Fruit fly (Drosophila melanogaster) whole organism, pupa: ENCODE measurements around the gene Alp10.

Source experiments
- CG10348 ChIP-seq: fragments of 200-800 bp; sonication (Bioruptor generic); IDR thresholded peaks from 2 replicates; pipeline ENCODE4 v1.3.6; 2022; ENCODE audit warnings: missing biosample characterization, missing genetic modification characterization
- CG12605 ChIP-seq: fragments of 200-800 bp; sonication (Bioruptor generic); IDR thresholded peaks from 2 replicates; pipeline ENCODE4 v1.3.6; 2022; ENCODE audit warnings: missing biosample characterization, missing genetic modification characterization
- CG13204 ChIP-seq: fragments of 200-800 bp; sonication (Bioruptor generic); optimal IDR thresholded peaks from 2 replicates; lab custom pipeline; 2018; ENCODE audit warnings: missing biosample characterization, mild to moderate bottlenecking, missing genetic modification characterization, moderate library complexity
- CG14655 ChIP-seq: fragments of 200-800 bp; sonication (Bioruptor generic); optimal IDR thresholded peaks from 3 replicates; lab custom pipeline; 2017; ENCODE audit warnings: mild to moderate bottlenecking, missing biosample characterization, missing genetic modification reagents, missing genetic modification characterization
- CG15710 ChIP-seq: fragments of 200-800 bp; sonication (Bioruptor generic); optimal IDR thresholded peaks from 2 replicates; lab custom pipeline; 2018; ENCODE audit warnings: missing biosample characterization, mild to moderate bottlenecking, missing genetic modification characterization, moderate library complexity
- CG17806 ChIP-seq: fragments of 200-800 bp; sonication (Bioruptor generic); optimal IDR thresholded peaks from 2 replicates; lab custom pipeline; 2018; ENCODE audit warnings: missing biosample characterization, mild to moderate bottlenecking, missing genetic modification characterization, moderate library complexity
- CG32121 ChIP-seq: fragments of 200-800 bp; sonication (Bioruptor generic); IDR thresholded peaks from 2 replicates; pipeline ENCODE4 v1.3.6; 2022; ENCODE audit warnings: missing biosample characterization, missing genetic modification characterization
- CG34367 ChIP-seq: fragments of 200-800 bp; sonication (Bioruptor generic); optimal IDR thresholded peaks from 2 replicates; lab custom pipeline; 2018; ENCODE audit warnings: missing biosample characterization, mild to moderate bottlenecking, missing genetic modification characterization
- CG4496 ChIP-seq: fragments of 200-800 bp; sonication (Bioruptor generic); IDR thresholded peaks from 3 replicates; pipeline ENCODE4 v1.3.6; 2022; ENCODE audit warnings: missing biosample characterization, missing genetic modification characterization
- CG8159 ChIP-seq: fragments of 200-800 bp; sonication (Bioruptor generic); optimal IDR thresholded peaks from 3 replicates; lab custom pipeline; 2018; ENCODE audit warnings: missing biosample characterization, mild to moderate bottlenecking, missing genetic modification characterization, moderate library complexity
- CG8301 ChIP-seq: fragments of 200-800 bp; sonication (Bioruptor generic); optimal IDR thresholded peaks from 2 replicates; lab custom pipeline; 2018; ENCODE audit warnings: missing biosample characterization, mild to moderate bottlenecking, missing genetic modification characterization
- CG9948 ChIP-seq: fragments of 200-800 bp; sonication (Bioruptor generic); optimal IDR thresholded peaks from 2 replicates; lab custom pipeline; 2018; ENCODE audit warnings: missing biosample characterization, mild to moderate bottlenecking, missing genetic modification characterization, moderate library complexity
- D1 ChIP-seq: fragments of 200-800 bp; sonication (Bioruptor generic); optimal IDR thresholded peaks from 2 replicates; lab custom pipeline; 2018; ENCODE audit warnings: missing biosample characterization, mild to moderate bottlenecking, missing genetic modification characterization, moderate library complexity
- EcR ChIP-seq: fragments of 200-800 bp; sonication (Bioruptor generic); optimal IDR thresholded peaks from 3 replicates; lab custom pipeline; 2019; ENCODE audit warnings: missing biosample characterization, missing genetic modification characterization, mild to moderate bottlenecking, moderate library complexity, missing genetic modification reagents
- Ets98B ChIP-seq: fragments of 200-800 bp; sonication (Bioruptor generic); IDR thresholded peaks from 2 replicates; pipeline ENCODE4 v1.3.6; 2022; ENCODE audit warnings: missing biosample characterization, missing genetic modification characterization
- Pif1A ChIP-seq: fragments of 200-800 bp; sonication (Bioruptor generic); optimal IDR thresholded peaks from 3 replicates; lab custom pipeline; 2016; ENCODE audit warnings: missing biosample characterization, missing genetic modification characterization
- Pif1B ChIP-seq: fragments of 200-800 bp; sonication (Bioruptor generic); optimal IDR thresholded peaks from 3 replicates; lab custom pipeline; 2016; ENCODE audit warnings: missing biosample characterization, missing genetic modification characterization
- Snoo ChIP-seq: fragments of 200-800 bp; sonication (Bioruptor generic); optimal IDR thresholded peaks from 3 replicates; lab custom pipeline; 2017; ENCODE audit warnings: missing biosample characterization, mild to moderate bottlenecking, missing genetic modification characterization, inconsistent platforms
- fd96Ca ChIP-seq: fragments of 200-800 bp; sonication (Bioruptor generic); IDR thresholded peaks from 3 replicates; pipeline ENCODE4 v1.3.6; 2022; ENCODE audit warnings: missing biosample characterization, missing genetic modification characterization
- gl ChIP-seq: fragments of 200-800 bp; sonication (Bioruptor generic); optimal IDR thresholded peaks from 2 replicates; lab custom pipeline; 2018; ENCODE audit warnings: missing biosample characterization, mild to moderate bottlenecking, missing genetic modification characterization
- rn ChIP-seq: fragments of 200-800 bp; sonication (Bioruptor generic); IDR thresholded peaks from 2 replicates; pipeline ENCODE4 v1.3.6; 2022; ENCODE audit warnings: missing biosample characterization, missing genetic modification characterization

Gene Alp10

DNA sequence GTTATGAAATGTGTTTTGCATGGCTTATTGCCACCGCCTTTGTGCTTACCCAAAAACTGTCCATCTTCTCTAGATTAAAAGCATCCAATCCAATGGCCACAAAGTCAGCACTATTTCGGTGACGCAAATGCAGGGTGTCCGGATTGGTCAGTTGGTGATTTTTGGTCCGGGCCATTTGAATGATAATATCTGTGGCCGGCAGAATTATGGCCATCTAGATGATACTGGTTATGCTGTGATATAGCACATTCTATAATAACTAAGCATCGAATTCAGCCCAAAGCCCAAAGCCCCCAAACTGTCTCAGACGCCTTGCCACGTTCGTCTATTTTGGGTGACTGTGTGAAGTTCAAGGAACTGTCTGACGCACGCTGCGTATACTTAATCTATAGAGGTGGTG, 38.9 kb downstream of the Alp10 start:
- TF ChIP-seq CG17806 (tag; lab: Kevin White, UChicago): no peak
- no peak for TF ChIP-seq rn (GFP tag; lab: Robert Waterston, UW)
- no peak for TF ChIP-seq CG14655
- no peak for TF ChIP-seq gl (tag; lab: Kevin White, UChicago)
- TF ChIP-seq CG8159 (tag; lab: Kevin White, UChicago): no peak
- TF ChIP-seq, all 21 proteins: peak for 0

DNA sequence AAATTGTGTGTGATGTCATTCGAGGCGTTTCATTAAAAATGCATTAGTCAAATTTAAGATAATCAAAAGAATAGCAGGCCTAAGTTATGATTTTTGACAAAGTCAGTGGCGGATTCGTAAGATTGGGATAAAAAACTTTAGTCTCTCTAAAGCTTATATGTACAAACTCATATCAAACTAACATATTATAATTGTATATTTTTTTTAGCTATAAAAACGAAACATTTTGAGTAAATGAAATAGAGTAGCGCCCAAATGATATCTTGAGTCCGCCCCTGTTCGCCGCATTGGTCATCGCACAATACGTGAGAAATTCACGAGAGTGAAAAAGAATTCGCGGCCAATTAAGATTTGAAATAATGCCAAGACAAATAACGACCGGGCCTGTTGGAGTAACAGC, 40.7 kb downstream of the Alp10 start:
- TF ChIP-seq CG13204 (GFP tag; lab: Kevin White, UChicago) (no peak), CG15710 (tag; lab: Kevin White, UChicago) (peak; percentile 48), D1 (tag; lab: Kevin White, UChicago) (no peak), Pif1A (GFP tag; lab: Kevin White, UChicago) (no peak), fd96Ca (GFP tag; lab: Robert Waterston, UW) (no peak), CG34367 (tag; lab: Kevin White, UChicago) (peak; percentile 1), Pif1B (GFP tag; lab: Kevin White, UChicago) (peak; percentile 56), gl (tag; lab: Kevin White, UChicago) (no peak), CG10348 (GFP tag; lab: Robert Waterston, UW) (no peak), CG8301 (tag; lab: Kevin White, UChicago) (no peak), CG9948 (peak; percentile 27), EcR (GFP tag; lab: Kevin White, UChicago) (no peak), CG17806 (tag; lab: Kevin White, UChicago) (peak; percentile 38), CG32121 (no peak; the same call in 1 of the 2 replicates), CG12605 (GFP tag; lab: Robert Waterston, UW) (no peak), CG8159 (tag; lab: Kevin White, UChicago) (no peak), Snoo (tag; lab: Kevin White, UChicago) (peak; percentile 54), CG4496 (GFP tag; lab: Robert Waterston, UW) (0 out of 3 replicates have a peak, but pooled peaks have one; percentile 55)

DNA sequence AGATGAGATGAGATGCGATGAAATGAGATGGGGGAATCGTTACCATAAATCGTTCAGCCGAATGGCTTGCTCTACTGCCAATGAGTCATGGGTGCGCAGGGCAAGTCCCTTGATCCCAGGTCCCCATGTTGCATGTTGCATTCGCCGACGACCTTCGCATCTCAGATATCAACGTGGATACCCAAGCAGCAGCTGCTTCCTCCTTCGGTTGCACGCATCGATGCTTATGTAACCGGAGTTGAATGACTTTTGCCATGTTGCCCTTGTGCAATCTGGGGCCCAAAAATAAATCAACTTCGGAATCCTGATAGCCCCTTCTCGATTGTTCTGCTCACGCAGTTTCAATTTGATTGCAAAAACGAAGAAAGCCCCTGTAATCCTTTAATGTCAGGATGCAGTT, 41.4 kb downstream of the Alp10 start:
- TF ChIP-seq EcR (GFP tag; lab: Kevin White, UChicago) (peak; percentile 97), fd96Ca (GFP tag; lab: Robert Waterston, UW) (no peak)
- TF ChIP-seq, all 21 proteins: peak for 1

DNA sequence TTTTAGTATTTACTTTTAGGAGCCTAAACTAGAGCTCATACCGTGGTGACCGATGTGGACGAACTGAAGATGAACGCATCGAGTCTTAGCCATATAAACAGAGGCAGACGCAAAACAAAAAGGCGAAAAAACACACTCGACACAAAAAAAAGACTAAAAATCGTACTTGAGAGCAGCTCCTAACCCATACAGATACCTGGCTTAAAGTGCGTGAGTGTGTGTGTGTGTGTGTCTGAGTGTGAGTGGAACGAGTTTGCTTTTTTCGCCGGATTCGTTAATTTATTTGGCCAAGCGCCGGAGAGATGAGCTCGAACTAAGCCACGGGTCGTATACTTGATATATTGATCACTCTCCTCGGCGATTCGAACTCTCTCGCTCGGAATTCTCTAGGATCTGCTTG, 44.0 kb downstream of the Alp10 start, which contains the start of gene frm:
frm (minus strand) TSS at position 73 of the 400 bp plus-strand sequence.
- TF ChIP-seq Pif1A (GFP tag; lab: Kevin White, UChicago) (peak; percentile 21), Ets98B (GFP tag; lab: Robert Waterston, UW) (no peak), EcR (GFP tag; lab: Kevin White, UChicago) (peak; percentile 61), D1 (tag; lab: Kevin White, UChicago) (no peak), rn (GFP tag; lab: Robert Waterston, UW) (no peak), fd96Ca (GFP tag; lab: Robert Waterston, UW) (0 out of 3 replicates have a peak, but pooled peaks have one; percentile 23), CG4496 (GFP tag; lab: Robert Waterston, UW) (no peak), CG8159 (tag; lab: Kevin White, UChicago) (peak; percentile 35), CG14655 (no peak), CG12605 (GFP tag; lab: Robert Waterston, UW) (no peak; the same call in 1 of the 2 replicates), CG10348 (GFP tag; lab: Robert Waterston, UW) (no peak), CG13204 (GFP tag; lab: Kevin White, UChicago) (peak; percentile 52), CG8301 (tag; lab: Kevin White, UChicago) (no peak), CG9948 (no peak), CG32121 (no peak), Pif1B (GFP tag; lab: Kevin White, UChicago) (peak; percentile 34), CG15710 (tag; lab: Kevin White, UChicago) (peak; percentile 39), CG34367 (tag; lab: Kevin White, UChicago) (peak; percentile 44), gl (tag; lab: Kevin White, UChicago) (peak; percentile 81), Snoo (tag; lab: Kevin White, UChicago) (peak; percentile 41), CG17806 (tag; lab: Kevin White, UChicago) (peak; percentile 23)

DNA sequence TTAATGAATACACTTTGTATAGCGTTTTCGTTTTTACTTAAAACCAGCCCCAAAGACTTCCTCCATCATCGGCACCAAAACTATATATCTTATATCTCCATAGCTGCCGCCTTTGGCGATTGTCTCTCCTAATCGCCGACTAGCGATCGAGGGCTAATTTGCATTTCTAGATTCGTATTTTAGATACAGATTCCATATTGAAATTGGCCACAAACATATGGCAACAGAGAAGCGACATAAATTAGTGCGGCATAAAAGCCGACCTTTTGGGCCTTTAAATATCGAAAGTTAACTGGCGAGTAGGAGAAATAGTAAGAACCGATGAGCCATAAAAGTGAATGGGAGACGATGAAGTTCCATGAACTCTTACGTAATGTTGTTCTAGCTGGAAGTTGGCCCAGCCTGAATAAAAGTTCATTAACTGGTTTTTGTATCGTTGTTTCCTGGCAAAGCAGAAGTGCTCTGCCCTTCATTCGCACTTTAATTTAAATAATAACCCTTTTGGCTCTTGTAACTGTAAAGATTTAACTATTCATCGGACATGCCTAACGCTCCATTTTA, 46.5 kb downstream of the Alp10 start:
- TF ChIP-seq CG4496 (GFP tag; lab: Robert Waterston, UW) (no peak), EcR (GFP tag; lab: Kevin White, UChicago) (peak; percentile 91)

DNA sequence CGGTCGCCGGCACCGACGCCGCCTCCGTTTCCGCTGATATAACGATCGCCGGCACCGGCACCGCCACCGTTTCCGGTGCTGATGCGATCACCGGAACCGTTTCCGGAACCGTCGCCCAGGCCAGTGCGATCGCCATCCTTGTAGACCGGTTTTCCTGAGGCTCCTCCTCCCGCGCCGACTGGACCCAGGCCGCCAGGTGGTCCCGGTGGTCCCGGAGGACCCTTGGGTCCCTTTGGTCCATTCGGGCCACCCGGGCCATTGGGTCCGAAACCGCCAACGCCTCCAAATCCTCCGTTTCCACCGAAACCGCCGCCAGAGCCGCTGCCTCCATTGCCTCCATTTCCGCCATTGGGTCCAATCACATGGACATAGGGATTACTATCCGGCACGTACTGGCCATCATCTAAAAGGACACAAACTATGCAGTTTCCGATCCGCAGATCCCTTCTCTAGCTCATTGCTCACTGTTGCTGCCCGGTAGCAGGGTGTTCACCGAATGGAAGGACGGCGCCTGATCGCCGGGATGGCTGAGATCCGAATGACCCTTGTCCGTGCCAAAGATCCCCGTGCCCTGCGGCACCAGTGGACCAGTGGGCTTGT, 52.2 kb downstream of the Alp10 start:
- TF ChIP-seq CG8159 (tag; lab: Kevin White, UChicago) (no peak), CG13204 (GFP tag; lab: Kevin White, UChicago) (no peak), rn (GFP tag; lab: Robert Waterston, UW) (no peak), EcR (GFP tag; lab: Kevin White, UChicago) (no peak), CG12605 (GFP tag; lab: Robert Waterston, UW) (no peak)
- TF ChIP-seq, all 21 proteins: peak for 0
